Worm (Caenorhabditis elegans) whole organism, early embryonic: ENCODE measurements around the gene rike-1.

ENCODE experiments used
- B0310.2 ChIP-seq: sonication (generic microtip); optimal IDR thresholded peaks from 2 replicates; lab custom pipeline; 2016; ENCODE audit warnings: mild to moderate bottlenecking, missing genetic modification characterization, missing compliant biosample characterization
- F13C5.2 ChIP-seq: sonication (generic microtip); optimal IDR thresholded peaks from 2 replicates; lab custom pipeline; 2017; ENCODE audit warnings: mild to moderate bottlenecking, missing genetic modification characterization, inconsistent platforms, missing compliant biosample characterization
- aly-1 ChIP-seq: sonication (generic microtip); optimal IDR thresholded peaks from 2 replicates; lab custom pipeline; 2016; ENCODE audit warnings: missing genetic modification characterization, missing compliant biosample characterization
- ama-1 ChIP-seq: fragments of 150-350 bp; optimal IDR thresholded peaks from 2 replicates; lab custom pipeline; 2014
- ceh-13 ChIP-seq: fragments of 200-800 bp; sonication (Bioruptor generic); optimal IDR thresholded peaks from 2 replicates; lab custom pipeline; 2018; ENCODE audit warnings: mild to moderate bottlenecking, missing genetic modification characterization, missing compliant biosample characterization
- ceh-36 ChIP-seq: sonication (generic microtip); optimal IDR thresholded peaks from 2 replicates; lab custom pipeline; 2016; ENCODE audit warnings: missing genetic modification characterization, inconsistent platforms, missing compliant biosample characterization
- ets-7 ChIP-seq: sonication (generic microtip); optimal IDR thresholded peaks from 2 replicates; lab custom pipeline; 2016; ENCODE audit warnings: missing genotype, missing genetic modification characterization, missing compliant biosample characterization
- flt-1 ChIP-seq: fragments of 200-800 bp; sonication (Bioruptor generic); IDR thresholded peaks from 2 replicates; pipeline ENCODE4 v1.3.6; 2022; ENCODE audit warnings: missing genetic modification characterization, missing compliant biosample characterization
- hmbx-1 ChIP-seq: sonication (generic microtip); optimal IDR thresholded peaks from 2 replicates; lab custom pipeline; 2016; ENCODE audit warnings: mild to moderate bottlenecking, missing genetic modification characterization, missing compliant biosample characterization
- hmg-4 ChIP-seq: fragments of 200-800 bp; sonication (Bioruptor generic); optimal IDR thresholded peaks from 2 replicates; lab custom pipeline; 2018; ENCODE audit warnings: mild to moderate bottlenecking, missing genetic modification characterization, missing compliant biosample characterization
- hnd-1 ChIP-seq: sonication (generic microtip); optimal IDR thresholded peaks from 2 replicates; lab custom pipeline; 2016; ENCODE audit warnings: missing genetic modification characterization, missing compliant biosample characterization
- pes-1 ChIP-seq: fragments of 200-800 bp; sonication (Bioruptor generic); IDR thresholded peaks from 2 replicates; pipeline ENCODE4 v1.3.6; 2022; ENCODE audit warnings: missing genetic modification reagents, missing genetic modification characterization, missing compliant biosample characterization
- scrt-1 ChIP-seq: fragments of 200-800 bp; sonication (Bioruptor generic); IDR thresholded peaks from 2 replicates; pipeline ENCODE4 v1.3.6; 2022; ENCODE audit warnings: missing genetic modification characterization, missing compliant biosample characterization
- sea-1 ChIP-seq: fragments of 200-800 bp; sonication (Bioruptor generic); conservative IDR thresholded peaks from 2 replicates; pipeline ENCODE4 v1.3.6; 2022; ENCODE audit warnings: missing genetic modification characterization, missing compliant biosample characterization
- tbx-11 ChIP-seq: fragments of 200-800 bp; sonication (Bioruptor generic); IDR thresholded peaks from 2 replicates; pipeline ENCODE4 v1.3.6; 2022; ENCODE audit warnings: missing genetic modification characterization, missing compliant biosample characterization
- tbx-37 ChIP-seq: fragments of 200-800 bp; sonication (Bioruptor generic); conservative IDR thresholded peaks from 2 replicates; pipeline ENCODE4 v1.3.6; 2022; ENCODE audit warnings: missing genetic modification reagents, missing genetic modification characterization, missing compliant biosample characterization
- tra-4 ChIP-seq: sonication (generic microtip); optimal IDR thresholded peaks from 2 replicates; lab custom pipeline; 2017; ENCODE audit warnings: missing genetic modification characterization, missing compliant biosample characterization

Gene rike-1

ce11 chrV:14523788-14524582 lies 21.7 kb downstream of the rike-1 start, which contains the start of gene ril-1:
ril-1 (minus strand) TSS chrV:14524129.
- TF ChIP-seq pes-1, result no peak; the same call in 1 of the 2 replicates
- no peak for TF ChIP-seq flt-1
- peak; percentile 32 for TF ChIP-seq ceh-13
- TF ChIP-seq hmbx-1 (tag; lab: Kevin White, UChicago), result no peak
- no peak; the same call in 1 of the 2 replicates for TF ChIP-seq tbx-37 (GFP tag; lab: Robert Waterston, UW)
- TF ChIP-seq F13C5.2 (tag; lab: Kevin White, UChicago), result peak; percentile 51
- TF ChIP-seq sea-1, result 0 out of 2 replicates have a peak, but pooled peaks have one; percentile 54
- peak; percentile 8 for TF ChIP-seq hnd-1 (tag; lab: Kevin White, UChicago)

- no peak for TF ChIP-seq sea-1
- no peak for TF ChIP-seq scrt-1 (GFP tag; lab: Robert Waterston, UW)
- TF ChIP-seq ama-1, result no peak
- TF ChIP-seq tbx-37 (GFP tag; lab: Robert Waterston, UW), result no peak
- TF ChIP-seq pes-1, result no peak
Observed at ce11 chrV:14523105-14523504, 22.6 kb downstream of the rike-1 start, which contains the start of gene C53A5.2. C53A5.2 (minus strand) TSS chrV:14523205.

- TF ChIP-seq aly-1 (tag; lab: Kevin White, UChicago) (no peak), tra-4 (tag; lab: Kevin White, UChicago) (no peak), F13C5.2 (tag; lab: Kevin White, UChicago) (no peak)
Observed at ce11 chrV:14522514-14522913, 23.2 kb downstream of the rike-1 start, which contains the start of gene C53A5.16. C53A5.16 (minus strand) TSS chrV:14522614.

- no peak for TF ChIP-seq ets-7
- no peak for TF ChIP-seq tra-4 (tag; lab: Kevin White, UChicago)
- no peak for TF ChIP-seq aly-1 (tag; lab: Kevin White, UChicago)
- no peak for TF ChIP-seq tbx-11 (GFP tag; lab: Robert Waterston, UW)
- TF ChIP-seq ama-1, result no peak
- no peak for TF ChIP-seq B0310.2
- no peak for TF ChIP-seq F13C5.2 (tag; lab: Kevin White, UChicago)
- TF ChIP-seq tbx-37 (GFP tag; lab: Robert Waterston, UW), result no peak
- TF ChIP-seq hmbx-1 (tag; lab: Kevin White, UChicago), result no peak
- no peak for TF ChIP-seq ceh-36 (tag; lab: Kevin White, UChicago)
- no peak for TF ChIP-seq hmg-4 (GFP tag; lab: Kevin White, UChicago)
Observed at ce11 chrV:14521000-14521399, 24.7 kb downstream of the rike-1 start, which contains the start of gene C53A5.17. C53A5.17 (minus strand) TSS chrV:14521100.

- TF ChIP-seq F13C5.2 (tag; lab: Kevin White, UChicago), result no peak
- TF ChIP-seq hmbx-1 (tag; lab: Kevin White, UChicago), result no peak
- TF ChIP-seq B0310.2, result no peak
- no peak for TF ChIP-seq scrt-1 (GFP tag; lab: Robert Waterston, UW)
- no peak for TF ChIP-seq hnd-1 (tag; lab: Kevin White, UChicago)
- TF ChIP-seq ets-7, result no peak
- TF ChIP-seq pes-1, result no peak
- TF ChIP-seq hmg-4 (GFP tag; lab: Kevin White, UChicago), result no peak
Observed at ce11 chrV:14519268-14519667, 26.4 kb downstream of the rike-1 start, which contains the start of gene R02D5.8. R02D5.8 (minus strand) TSS chrV:14519368.

- TF ChIP-seq tra-4 (tag; lab: Kevin White, UChicago) (no peak), aly-1 (tag; lab: Kevin White, UChicago) (no peak), hmbx-1 (tag; lab: Kevin White, UChicago) (no peak), ama-1 (no peak), scrt-1 (GFP tag; lab: Robert Waterston, UW) (no peak), hnd-1 (tag; lab: Kevin White, UChicago) (no peak), pes-1 (no peak), flt-1 (no peak), tbx-11 (GFP tag; lab: Robert Waterston, UW) (no peak), ceh-36 (tag; lab: Kevin White, UChicago) (no peak)
Observed at ce11 chrV:14518010-14518409, 27.7 kb downstream of the rike-1 start, which contains the start of gene R02D5.6. R02D5.6 (minus strand) TSS chrV:14518110.

ce11 chrV:14510746-14511145 lies 34.9 kb downstream of the rike-1 start, which contains the start of gene R02D5.9:
R02D5.9 (minus strand) TSS chrV:14511123.
- no peak for TF ChIP-seq flt-1

- TF ChIP-seq hnd-1 (tag; lab: Kevin White, UChicago) (no peak), tra-4 (tag; lab: Kevin White, UChicago) (no peak), B0310.2 (no peak), sea-1 (no peak), hmg-4 (GFP tag; lab: Kevin White, UChicago) (no peak), hmbx-1 (tag; lab: Kevin White, UChicago) (no peak), scrt-1 (GFP tag; lab: Robert Waterston, UW) (no peak), aly-1 (tag; lab: Kevin White, UChicago) (no peak), ama-1 (no peak), F13C5.2 (tag; lab: Kevin White, UChicago) (no peak), ets-7 (no peak), ceh-13 (no peak), flt-1 (no peak), tbx-37 (GFP tag; lab: Robert Waterston, UW) (no peak), tbx-11 (GFP tag; lab: Robert Waterston, UW) (no peak), ceh-36 (tag; lab: Kevin White, UChicago) (no peak)
Observed at ce11 chrV:14508556-14508955, 37.1 kb downstream of the rike-1 start.
